Worm (Caenorhabditis elegans): ENCODE data around the gene ZK662.5.
A peak's percentile ranks its signal among the peaks of the same experiment; 100 is the strongest.

The ZK662.5 gene

DNA sequence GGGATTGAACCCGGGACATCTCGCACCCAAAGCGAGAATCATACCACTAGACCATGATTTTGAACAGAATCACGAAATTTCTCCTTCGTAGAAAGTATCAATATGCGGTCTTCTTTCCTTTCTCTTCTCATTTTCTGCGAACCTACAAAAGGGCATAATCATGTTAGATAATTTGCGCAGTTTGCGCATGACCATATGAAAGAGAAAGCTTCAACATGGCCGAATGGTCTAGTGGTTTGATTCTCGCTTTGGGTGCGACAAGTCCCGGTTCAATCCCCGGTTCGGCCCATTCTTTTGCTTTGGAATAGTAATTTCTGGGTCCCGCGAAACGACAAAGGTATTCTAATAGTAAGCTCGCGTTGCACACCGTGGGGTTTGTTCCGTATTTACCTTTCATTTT lies 26.4 kb downstream of the ZK662.5 start (continued):
- TF ChIP-seq daf-8 (GFP tag; IDR thresholded peaks at IDR 0.05), result no peak
- TF ChIP-seq duxl-1 (tag; optimal IDR thresholded peaks at IDR 0.05; ENCODE audit: poor library complexity), result no peak
- TF ChIP-seq mdt-29 (GFP tag; IDR thresholded peaks at IDR 0.05), result no peak
- no peak for TF ChIP-seq ama-1 (optimal IDR thresholded peaks at IDR 0.05)
- peak; percentile 0 for TF ChIP-seq rbr-2 (tag; optimal IDR thresholded peaks at IDR 0.05)
- TF ChIP-seq dmd-8 (GFP tag; IDR thresholded peaks at IDR 0.05), result peak; percentile 70
- no peak for TF ChIP-seq unc-62 (GFP tag; optimal IDR thresholded peaks at IDR 0.05 in 1 of 2)
- TF ChIP-seq unc-62 (tag; optimal IDR thresholded peaks at IDR 0.05), result no peak
- TF ChIP-seq tra-1 (GFP tag; IDR thresholded peaks at IDR 0.05), result peak; percentile 56
- no peak for TF ChIP-seq ceh-82 (tag; optimal IDR thresholded peaks at IDR 0.05)
- TF ChIP-seq nhr-28 (tag; optimal IDR thresholded peaks at IDR 0.05), result no peak
- no peak; the same call in 1 of the 2 replicates for TF ChIP-seq F26F4.8 (GFP tag; conservative IDR thresholded peaks at IDR 0.05)
- no peak for TF ChIP-seq spr-3 (GFP tag; optimal IDR thresholded peaks at IDR 0.05)
- peak; percentile 15 for TF ChIP-seq lir-3 (tag; optimal IDR thresholded peaks at IDR 0.05)
- 0 out of 2 replicates have a peak, but pooled peaks have one; percentile 5 for TF ChIP-seq arid-1 (GFP tag; conservative IDR thresholded peaks at IDR 0.05)
- TF ChIP-seq madf-9 (GFP tag; conservative IDR thresholded peaks at IDR 0.05), result no peak
- TF ChIP-seq D1046.2 (GFP tag; IDR thresholded peaks at IDR 0.05), result 0 out of 2 replicates have a peak, but pooled peaks have one; percentile 45
- TF ChIP-seq hlh-30 (tag; optimal IDR thresholded peaks at IDR 0.05; ENCODE audit: insufficient read depth), result peak; percentile 28
- TF ChIP-seq lin-15B (tag; optimal IDR thresholded peaks at IDR 0.05), result no peak
- TF ChIP-seq F49E8.2 (tag; optimal IDR thresholded peaks at IDR 0.05; ENCODE audit: borderline replicate concordance), result no peak
- TF ChIP-seq egl-27 (tag; optimal IDR thresholded peaks at IDR 0.05), result no peak
- TF ChIP-seq nhr-6 (tag; optimal IDR thresholded peaks at IDR 0.05), result no peak
- no peak for TF ChIP-seq mxl-2 (GFP tag; conservative IDR thresholded peaks at IDR 0.05)
- no peak for TF ChIP-seq nhr-42 (GFP tag; IDR thresholded peaks at IDR 0.05)
- TF ChIP-seq fos-1 (tag; optimal IDR thresholded peaks at IDR 0.05), result no peak
- no peak for TF ChIP-seq lin-39 (tag; optimal IDR thresholded peaks at IDR 0.05)
- TF ChIP-seq dmd-9 (GFP tag; IDR thresholded peaks at IDR 0.05), result no peak
- TF ChIP-seq ZK546.5 (tag; optimal IDR thresholded peaks at IDR 0.05), result no peak
- no peak for TF ChIP-seq zag-1 (tag; optimal IDR thresholded peaks at IDR 0.05)
- TF ChIP-seq ztf-7 (tag; optimal IDR thresholded peaks at IDR 0.05), result no peak
- TF ChIP-seq ceh-44 (GFP tag; IDR thresholded peaks at IDR 0.05), result no peak
- no peak for TF ChIP-seq ces-1 (GFP tag; optimal IDR thresholded peaks at IDR 0.05)
- peak; percentile 81 for TF ChIP-seq egl-43 (GFP tag; IDR thresholded peaks at IDR 0.05)
- no peak for TF ChIP-seq Y5F2A.4 (GFP tag; optimal IDR thresholded peaks at IDR 0.05)
- TF ChIP-seq tag-97 (GFP tag; IDR thresholded peaks at IDR 0.05), result no peak
- no peak for TF ChIP-seq dpl-1 (GFP tag; optimal IDR thresholded peaks at IDR 0.05)
- peak; percentile 52; the same call in 1 of the 2 replicates for TF ChIP-seq nhr-41 (GFP tag; IDR thresholded peaks at IDR 0.05)
- no peak for TF ChIP-seq lin-13 (GFP tag; optimal IDR thresholded peaks at IDR 0.05)
- TF ChIP-seq nhr-48 (tag; optimal IDR thresholded peaks at IDR 0.05), result no peak
- TF ChIP-seq gei-8 (GFP tag; optimal IDR thresholded peaks at IDR 0.05), result no peak
- TF ChIP-seq unc-39 (tag; optimal IDR thresholded peaks at IDR 0.05), result no peak
- TF ChIP-seq zfp-3 (GFP tag; conservative IDR thresholded peaks at IDR 0.05), result no peak
- TF ChIP-seq set-16 (GFP tag; IDR thresholded peaks at IDR 0.05), result no peak
- peak; percentile 44 for TF ChIP-seq Y48G9A.11 (GFP tag; IDR thresholded peaks at IDR 0.05)
- TF ChIP-seq mep-1 (tag; optimal IDR thresholded peaks at IDR 0.05), result no peak
- no peak for TF ChIP-seq mdl-1 (tag; optimal IDR thresholded peaks at IDR 0.05)
- TF ChIP-seq snpc-4 (tag; optimal IDR thresholded peaks at IDR 0.05), result no peak
- TF ChIP-seq spr-1 (tag; optimal IDR thresholded peaks at IDR 0.05), result no peak
- TF ChIP-seq sdz-12 (GFP tag; optimal IDR thresholded peaks at IDR 0.05), result no peak
- TF ChIP-seq hif-1 (tag; optimal IDR thresholded peaks at IDR 0.05), result no peak
- no peak for TF ChIP-seq cey-2 (tag; optimal IDR thresholded peaks at IDR 0.05; ENCODE audit: borderline replicate concordance, insufficient read depth)
- peak; percentile 56; the same call in 1 of the 2 replicates for TF ChIP-seq vab-7 (GFP tag; IDR thresholded peaks at IDR 0.05)
